Worm (Caenorhabditis elegans): ENCODE measurements around the gene zif-1.

The zif-1 gene

ce11 chrIII:8983135-8983534 lies 19.4 kb upstream of the zif-1 start:
- TF ChIP-seq tbx-11 (GFP tag; IDR thresholded peaks at IDR 0.05): no peak
- TF ChIP-seq tbx-37 (GFP tag; conservative IDR thresholded peaks at IDR 0.05): no peak
- no peak for TF ChIP-seq hmbx-1 (tag; optimal IDR thresholded peaks at IDR 0.05)
- no peak for TF ChIP-seq aly-1 (tag; optimal IDR thresholded peaks at IDR 0.05)
- no peak for TF ChIP-seq flt-1 (GFP tag; IDR thresholded peaks at IDR 0.05)
- TF ChIP-seq ama-1 (optimal IDR thresholded peaks at IDR 0.05): no peak
- TF ChIP-seq tra-4 (tag; optimal IDR thresholded peaks at IDR 0.05): no peak
- no peak for TF ChIP-seq ceh-36 (tag; optimal IDR thresholded peaks at IDR 0.05)
- TF ChIP-seq pes-1 (GFP tag; IDR thresholded peaks at IDR 0.05): no peak
- TF ChIP-seq F13C5.2 (tag; optimal IDR thresholded peaks at IDR 0.05): no peak
- no peak for TF ChIP-seq ceh-13 (GFP tag; optimal IDR thresholded peaks at IDR 0.05)

- TF ChIP-seq flt-1 (GFP tag; IDR thresholded peaks at IDR 0.05): no peak
- TF ChIP-seq hmbx-1 (tag; optimal IDR thresholded peaks at IDR 0.05): no peak
- no peak for TF ChIP-seq hnd-1 (tag; optimal IDR thresholded peaks at IDR 0.05)
- no peak for TF ChIP-seq hmg-4 (GFP tag; optimal IDR thresholded peaks at IDR 0.05)
- TF ChIP-seq F13C5.2 (tag; optimal IDR thresholded peaks at IDR 0.05): no peak
- TF ChIP-seq tra-4 (tag; optimal IDR thresholded peaks at IDR 0.05): no peak
- TF ChIP-seq ceh-36 (tag; optimal IDR thresholded peaks at IDR 0.05): no peak
These were observed 18.8 kb upstream of the zif-1 start for ce11 chrIII:8983811-8984210.

- no peak for TF ChIP-seq ceh-36 (tag; optimal IDR thresholded peaks at IDR 0.05)
- TF ChIP-seq ets-7 (tag; optimal IDR thresholded peaks at IDR 0.05): no peak
- TF ChIP-seq tbx-11 (GFP tag; IDR thresholded peaks at IDR 0.05): no peak
These were observed 18.2 kb upstream of the zif-1 start for ce11 chrIII:8984412-8984811.

ce11 chrIII:8984960-8985359 lies 17.6 kb upstream of the zif-1 start:
- TF ChIP-seq ceh-13 (GFP tag; optimal IDR thresholded peaks at IDR 0.05): no peak
- TF ChIP-seq hmg-4 (GFP tag; optimal IDR thresholded peaks at IDR 0.05): no peak
- TF ChIP-seq tbx-37 (GFP tag; conservative IDR thresholded peaks at IDR 0.05): no peak
- TF ChIP-seq F13C5.2 (tag; optimal IDR thresholded peaks at IDR 0.05): no peak

ce11 chrIII:8985461-8985860 lies 17.1 kb upstream of the zif-1 start:
- TF ChIP-seq tbx-11 (GFP tag; IDR thresholded peaks at IDR 0.05) (no peak), scrt-1 (GFP tag; IDR thresholded peaks at IDR 0.05) (no peak), tra-4 (tag; optimal IDR thresholded peaks at IDR 0.05) (no peak), F13C5.2 (tag; optimal IDR thresholded peaks at IDR 0.05) (no peak), hmbx-1 (tag; optimal IDR thresholded peaks at IDR 0.05) (no peak), ceh-13 (GFP tag; optimal IDR thresholded peaks at IDR 0.05) (no peak), ets-7 (tag; optimal IDR thresholded peaks at IDR 0.05) (no peak), hnd-1 (tag; optimal IDR thresholded peaks at IDR 0.05) (no peak), pes-1 (GFP tag; IDR thresholded peaks at IDR 0.05) (no peak), ama-1 (optimal IDR thresholded peaks at IDR 0.05) (no peak), aly-1 (tag; optimal IDR thresholded peaks at IDR 0.05) (no peak), ceh-36 (tag; optimal IDR thresholded peaks at IDR 0.05) (no peak), B0310.2 (tag; optimal IDR thresholded peaks at IDR 0.05) (no peak), hmg-4 (GFP tag; optimal IDR thresholded peaks at IDR 0.05) (no peak), tbx-37 (GFP tag; conservative IDR thresholded peaks at IDR 0.05) (no peak), flt-1 (GFP tag; IDR thresholded peaks at IDR 0.05) (no peak), sea-1 (GFP tag; conservative IDR thresholded peaks at IDR 0.05) (no peak)

ce11 chrIII:8985965-8986364 lies 16.6 kb upstream of the zif-1 start:
- no peak for TF ChIP-seq F13C5.2 (tag; optimal IDR thresholded peaks at IDR 0.05)
- no peak for TF ChIP-seq hmbx-1 (tag; optimal IDR thresholded peaks at IDR 0.05)
- TF ChIP-seq ceh-36 (tag; optimal IDR thresholded peaks at IDR 0.05): no peak
- TF ChIP-seq tra-4 (tag; optimal IDR thresholded peaks at IDR 0.05): no peak
- no peak for TF ChIP-seq aly-1 (tag; optimal IDR thresholded peaks at IDR 0.05)
- TF ChIP-seq hnd-1 (tag; optimal IDR thresholded peaks at IDR 0.05): no peak
- TF ChIP-seq ets-7 (tag; optimal IDR thresholded peaks at IDR 0.05): no peak
- TF ChIP-seq pes-1 (GFP tag; IDR thresholded peaks at IDR 0.05): no peak
- TF ChIP-seq B0310.2 (tag; optimal IDR thresholded peaks at IDR 0.05): no peak
- no peak for TF ChIP-seq sea-1 (GFP tag; conservative IDR thresholded peaks at IDR 0.05)

ce11 chrIII:8986872-8987271 lies 15.7 kb upstream of the zif-1 start:
- TF ChIP-seq scrt-1 (GFP tag; IDR thresholded peaks at IDR 0.05): no peak
- TF ChIP-seq tbx-37 (GFP tag; conservative IDR thresholded peaks at IDR 0.05): no peak
- TF ChIP-seq B0310.2 (tag; optimal IDR thresholded peaks at IDR 0.05): no peak
- TF ChIP-seq pes-1 (GFP tag; IDR thresholded peaks at IDR 0.05): no peak
- TF ChIP-seq ceh-13 (GFP tag; optimal IDR thresholded peaks at IDR 0.05): no peak
- no peak for TF ChIP-seq hmg-4 (GFP tag; optimal IDR thresholded peaks at IDR 0.05)
- no peak for TF ChIP-seq ets-7 (tag; optimal IDR thresholded peaks at IDR 0.05)
- no peak for TF ChIP-seq aly-1 (tag; optimal IDR thresholded peaks at IDR 0.05)
- TF ChIP-seq flt-1 (GFP tag; IDR thresholded peaks at IDR 0.05): no peak
- TF ChIP-seq hmbx-1 (tag; optimal IDR thresholded peaks at IDR 0.05): no peak
- no peak for TF ChIP-seq tra-4 (tag; optimal IDR thresholded peaks at IDR 0.05)

- TF ChIP-seq hnd-1 (tag; optimal IDR thresholded peaks at IDR 0.05): no peak
- no peak for TF ChIP-seq ceh-36 (tag; optimal IDR thresholded peaks at IDR 0.05)
- no peak for TF ChIP-seq aly-1 (tag; optimal IDR thresholded peaks at IDR 0.05)
- no peak for TF ChIP-seq tbx-37 (GFP tag; conservative IDR thresholded peaks at IDR 0.05)
- TF ChIP-seq tra-4 (tag; optimal IDR thresholded peaks at IDR 0.05): no peak
- no peak for TF ChIP-seq hmg-4 (GFP tag; optimal IDR thresholded peaks at IDR 0.05)
- TF ChIP-seq flt-1 (GFP tag; IDR thresholded peaks at IDR 0.05): no peak
- no peak for TF ChIP-seq hmbx-1 (tag; optimal IDR thresholded peaks at IDR 0.05)
- TF ChIP-seq ama-1 (optimal IDR thresholded peaks at IDR 0.05): no peak
- no peak for TF ChIP-seq F13C5.2 (tag; optimal IDR thresholded peaks at IDR 0.05)
- no peak for TF ChIP-seq scrt-1 (GFP tag; IDR thresholded peaks at IDR 0.05)
- no peak for TF ChIP-seq ets-7 (tag; optimal IDR thresholded peaks at IDR 0.05)
- TF ChIP-seq tbx-11 (GFP tag; IDR thresholded peaks at IDR 0.05): no peak
- TF ChIP-seq sea-1 (GFP tag; conservative IDR thresholded peaks at IDR 0.05): no peak
- TF ChIP-seq B0310.2 (tag; optimal IDR thresholded peaks at IDR 0.05): no peak
- TF ChIP-seq ceh-13 (GFP tag; optimal IDR thresholded peaks at IDR 0.05): no peak
- no peak for TF ChIP-seq pes-1 (GFP tag; IDR thresholded peaks at IDR 0.05)
These were observed 14.5 kb upstream of the zif-1 start for ce11 chrIII:8988061-8988460.
